Worm (Caenorhabditis elegans) whole organism, L2 larva: ENCODE measurements around the gene F13A2.9.

Source experiments
- R02D3.7 ChIP-seq: fragments of 150-350 bp; optimal IDR thresholded peaks from 2 replicates; lab custom pipeline; 2014; ENCODE audit warnings: missing biosample characterization, missing genetic modification characterization
- lin-39 ChIP-seq: fragments of 150-350 bp; optimal IDR thresholded peaks from 2 replicates; lab custom pipeline; 2014; ENCODE audit warnings: missing biosample characterization, missing genetic modification reagents, missing genetic modification characterization
- mdl-1 ChIP-seq, 2 experiments: fragments of 150-350 bp in 1 of 2; sonication (generic microtip) in 1 of 2; optimal IDR thresholded peaks; 2 replicates each; lab custom pipeline; 2017; ENCODE audit warnings: missing biosample characterization in 2 of 2, missing genetic modification characterization in 2 of 2
- nhr-11 ChIP-seq: fragments of 150-350 bp; optimal IDR thresholded peaks from 2 replicates; lab custom pipeline; 2014; ENCODE audit warnings: missing biosample characterization, missing genetic modification characterization
- snpc-4 ChIP-seq: fragments of 150-350 bp; optimal IDR thresholded peaks from 2 replicates; lab custom pipeline; 2014; ENCODE audit warnings: missing biosample characterization, missing genetic modification characterization
- unc-55 ChIP-seq: fragments of 150-350 bp; sonication (generic microtip); optimal IDR thresholded peaks from 3 replicates; lab custom pipeline; 2014; ENCODE audit warnings: missing biosample characterization, missing genetic modification reagents, missing genetic modification characterization
- unc-62 ChIP-seq: fragments of 150-350 bp; optimal IDR thresholded peaks from 2 replicates; lab custom pipeline; 2014; ENCODE audit warnings: missing biosample characterization, missing genetic modification reagents, missing genetic modification characterization
- ztf-4 ChIP-seq: fragments of 150-350 bp; optimal IDR thresholded peaks from 2 replicates; lab custom pipeline; 2014; ENCODE audit warnings: missing biosample characterization, missing genetic modification characterization

ce11 chrV:4370515-4370914, 16.8 kb downstream of the F13A2.9 start:
- TF ChIP-seq R02D3.7 (tag; lab: Kevin White, UChicago) (no peak), snpc-4 (tag; lab: Kevin White, UChicago) (no peak), lin-39 (tag; lab: Kevin White, UChicago) (no peak), unc-55 (GFP tag; lab: Kevin White, UChicago) (no peak), mdl-1 (tag; optimal IDR thresholded peaks at IDR 0.05; lab: Kevin White, UChicago) (no peak), nhr-11 (tag; lab: Kevin White, UChicago) (no peak), unc-62 (GFP tag; lab: Kevin White, UChicago) (no peak), ztf-4 (no peak)
